Worm (Caenorhabditis elegans) whole organism, L4/young adult: ENCODE data around the gene R07E4.5.
A peak's percentile ranks its signal among the peaks of the same experiment; 100 is the strongest.

Experiments
- W03F9.2 ChIP-seq: fragments of 150-350 bp; optimal IDR thresholded peaks from 2 replicates; lab custom pipeline; 2014; ENCODE audit warnings: missing biosample characterization, missing genetic modification characterization
- dao-5 ChIP-seq: sonication (generic microtip); optimal IDR thresholded peaks from 2 replicates; lab custom pipeline; 2016; ENCODE audit warnings: missing genotype, missing genetic modification characterization, moderate library complexity, missing compliant biosample characterization
- him-1 ChIP-seq: sonication (generic microtip); optimal IDR thresholded peaks from 2 replicates; lab custom pipeline; 2016; ENCODE audit warnings: missing genotype, missing genetic modification reagents, missing genetic modification characterization, missing compliant biosample characterization

Gene R07E4.5

ce11 chrX:5953174-5953573, at the start of gene R07E4.5, which contains the start of gene R07E4.3:
Gene R07E4.5 (minus strand): TSS chrX:5953174.
Gene R07E4.3 (plus strand): TSS chrX:5953458.
- peak; percentile 8 for TF ChIP-seq him-1 (tag; lab: Kevin White, UChicago)
- TF ChIP-seq W03F9.2 (tag; lab: Kevin White, UChicago): peak; percentile 63
- TF ChIP-seq dao-5 (tag; lab: Kevin White, UChicago): no peak

- TF ChIP-seq W03F9.2 (tag; lab: Kevin White, UChicago): no peak
- no peak for TF ChIP-seq dao-5 (tag; lab: Kevin White, UChicago)
- TF ChIP-seq him-1 (tag; lab: Kevin White, UChicago): no peak
These were observed 49.5 kb upstream of the R07E4.5 start for ce11 chrX:6002479-6002878.

- TF ChIP-seq W03F9.2 (tag; lab: Kevin White, UChicago): no peak
- TF ChIP-seq him-1 (tag; lab: Kevin White, UChicago): no peak
- TF ChIP-seq dao-5 (tag; lab: Kevin White, UChicago): no peak
These were observed 48.5 kb upstream of the R07E4.5 start, which contains the start of gene F22F4.4 for ce11 chrX:6001432-6001831. Gene F22F4.4 (minus strand): TSS chrX:6001532.

DNA sequence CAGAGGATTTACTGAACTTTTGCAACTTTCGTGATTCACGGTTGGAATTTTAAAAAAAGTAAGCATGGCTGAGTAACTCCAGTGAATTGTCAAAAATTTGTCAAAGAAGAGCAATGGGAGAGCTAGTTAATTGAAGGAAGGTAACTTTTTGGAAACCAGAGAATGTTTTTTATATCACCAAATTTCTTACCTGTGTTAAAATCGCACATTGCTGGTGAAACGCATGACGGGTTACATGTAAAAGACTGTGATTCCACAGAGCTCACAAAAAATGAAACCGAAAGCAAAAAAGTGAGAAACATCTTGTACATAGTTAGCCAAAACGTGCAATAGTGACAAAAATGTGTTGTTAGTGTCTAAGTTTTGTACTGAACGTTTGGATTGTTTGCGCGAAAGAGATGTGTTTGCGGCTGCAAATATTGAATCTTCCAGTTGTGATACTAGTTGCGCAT, 46.2 kb upstream of the R07E4.5 start, which contains the start of gene F22F4.9:
F22F4.9 (minus strand) TSS at position 402 of the 452 bp plus-strand sequence.
- TF ChIP-seq him-1 (tag; lab: Kevin White, UChicago): no peak
- TF ChIP-seq dao-5 (tag; lab: Kevin White, UChicago): no peak
- TF ChIP-seq W03F9.2 (tag; lab: Kevin White, UChicago): no peak

ce11 chrX:5995613-5996206, 42.7 kb upstream of the R07E4.5 start, which contains the start of gene inx-3:
Gene inx-3 (plus strand): TSS chrX:5996156.
- TF ChIP-seq W03F9.2 (tag; lab: Kevin White, UChicago): no peak
- TF ChIP-seq dao-5 (tag; lab: Kevin White, UChicago): no peak
- no peak for TF ChIP-seq him-1 (tag; lab: Kevin White, UChicago)

DNA sequence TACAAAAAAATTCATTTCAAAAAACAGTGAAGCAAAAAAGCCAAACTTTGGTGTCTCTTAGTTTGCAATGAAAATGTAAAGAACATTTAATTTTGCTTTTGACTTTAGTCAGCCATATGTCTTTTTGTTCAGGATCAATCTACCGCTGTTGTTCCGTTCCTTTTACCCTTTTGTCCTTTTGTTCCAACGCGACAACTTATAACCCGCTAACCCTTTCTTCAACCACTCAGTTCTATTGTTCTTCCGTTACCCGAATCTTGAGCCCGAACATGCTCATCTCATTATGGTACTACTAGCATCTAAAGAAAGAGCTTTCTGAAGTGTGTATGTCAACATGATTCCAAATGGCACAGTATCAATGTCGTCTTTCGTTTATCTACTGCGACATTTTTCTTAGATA, 41.0 kb upstream of the R07E4.5 start:
- TF ChIP-seq W03F9.2 (tag; lab: Kevin White, UChicago) (no peak), him-1 (tag; lab: Kevin White, UChicago) (no peak)

DNA sequence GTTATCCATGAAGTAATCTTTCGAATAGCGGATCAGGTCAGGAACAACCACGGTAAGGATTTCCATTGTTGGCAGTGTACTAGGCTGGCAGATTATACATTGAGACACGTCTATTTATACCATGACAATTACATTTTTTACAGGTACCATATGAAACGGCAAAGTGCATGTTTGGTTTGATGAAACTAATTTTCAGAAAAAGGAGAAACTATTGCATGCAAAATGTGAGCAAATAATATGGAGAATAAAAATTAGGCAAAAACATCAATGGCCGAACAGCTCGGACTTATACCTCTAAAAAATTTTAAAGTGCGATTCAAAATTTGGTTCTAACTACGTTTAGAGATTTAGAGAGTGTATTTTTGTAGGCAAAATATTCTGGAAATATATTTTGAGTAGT, 39.8 kb upstream of the R07E4.5 start, which contains the start of gene F22F4.5:
F22F4.5 (minus strand) TSS at position 101 of the 400 bp plus-strand sequence.
- TF ChIP-seq dao-5 (tag; lab: Kevin White, UChicago) (no peak), him-1 (tag; lab: Kevin White, UChicago) (no peak), W03F9.2 (tag; lab: Kevin White, UChicago) (no peak)

ce11 chrX:5987910-5988309, 34.9 kb upstream of the R07E4.5 start:
- TF ChIP-seq dao-5 (tag; lab: Kevin White, UChicago) (no peak), W03F9.2 (tag; lab: Kevin White, UChicago) (no peak), him-1 (tag; lab: Kevin White, UChicago) (no peak)

- TF ChIP-seq dao-5 (tag; lab: Kevin White, UChicago) (no peak), him-1 (tag; lab: Kevin White, UChicago) (no peak), W03F9.2 (tag; lab: Kevin White, UChicago) (no peak)
These were observed 32.7 kb upstream of the R07E4.5 start for ce11 chrX:5985720-5986119.

DNA sequence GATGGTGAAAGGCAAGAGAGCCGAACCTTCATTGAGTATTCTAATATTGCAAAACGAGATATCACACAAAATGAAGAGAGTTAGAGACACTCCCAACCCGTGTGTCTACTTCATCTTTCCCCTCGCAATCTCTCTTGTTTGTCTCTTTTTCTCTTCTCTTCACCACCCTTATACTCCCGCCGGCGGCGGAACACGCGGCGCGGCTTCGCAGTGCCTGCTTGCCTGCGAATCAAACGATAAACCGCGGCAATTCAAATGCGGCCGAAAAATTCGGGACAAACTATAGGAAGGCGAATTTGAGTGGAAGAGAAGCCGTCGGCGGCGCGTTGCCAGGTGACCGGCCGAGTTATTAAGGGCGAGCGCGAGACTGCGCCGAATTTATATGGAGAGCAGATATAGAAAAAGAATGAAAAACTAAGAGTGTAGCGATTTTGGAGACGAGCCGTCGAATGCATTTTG, 31.6 kb upstream of the R07E4.5 start, which contains the start of gene klp-13:
klp-13 (plus strand) TSS at position 409 of the 459 bp plus-strand sequence.
- TF ChIP-seq W03F9.2 (tag; lab: Kevin White, UChicago): no peak
- peak; percentile 76 for TF ChIP-seq him-1 (tag; lab: Kevin White, UChicago)

DNA sequence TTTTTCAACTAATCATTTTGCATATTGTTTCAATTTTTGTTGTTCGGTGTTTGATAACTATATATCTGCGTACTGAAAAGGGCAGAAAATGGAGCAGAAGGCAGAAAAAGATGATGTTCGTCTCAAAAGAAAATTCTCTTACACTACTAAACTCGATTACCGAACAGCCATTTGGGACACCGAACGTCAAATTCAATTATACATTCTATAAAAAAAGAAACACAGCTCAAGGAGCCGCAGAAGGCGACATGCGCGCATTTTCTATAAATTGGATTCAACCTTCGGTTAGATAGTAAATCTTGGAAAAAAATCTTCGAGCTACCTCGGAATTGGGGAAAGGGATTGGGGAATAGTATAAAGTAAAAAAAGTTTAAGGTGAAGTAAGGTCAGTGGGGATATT, 30.3 kb upstream of the R07E4.5 start:
- TF ChIP-seq him-1 (tag; lab: Kevin White, UChicago): no peak
- TF ChIP-seq dao-5 (tag; lab: Kevin White, UChicago): no peak
- TF ChIP-seq W03F9.2 (tag; lab: Kevin White, UChicago): no peak

DNA sequence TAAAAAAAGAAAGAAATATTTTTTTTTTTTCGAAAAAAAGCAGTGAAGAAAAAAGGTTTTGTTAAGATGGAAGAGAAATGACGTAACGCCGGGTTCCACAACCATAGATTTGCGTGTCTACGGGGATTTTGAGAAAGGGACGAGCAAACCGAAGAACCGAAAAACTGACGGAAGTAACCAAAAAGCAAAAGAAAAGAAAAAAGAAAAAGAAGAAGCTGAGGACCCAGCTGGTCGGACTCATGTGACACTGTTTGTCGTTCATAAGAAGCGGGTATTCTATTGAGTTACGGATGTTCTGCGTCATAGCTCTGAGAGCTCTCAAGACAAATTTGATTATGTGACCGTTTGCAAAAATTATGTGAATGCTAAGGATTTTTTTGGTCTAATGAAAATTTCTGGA, 29.8 kb upstream of the R07E4.5 start:
- no peak for TF ChIP-seq W03F9.2 (tag; lab: Kevin White, UChicago)
- no peak for TF ChIP-seq dao-5 (tag; lab: Kevin White, UChicago)
- TF ChIP-seq him-1 (tag; lab: Kevin White, UChicago): peak; percentile 20

DNA sequence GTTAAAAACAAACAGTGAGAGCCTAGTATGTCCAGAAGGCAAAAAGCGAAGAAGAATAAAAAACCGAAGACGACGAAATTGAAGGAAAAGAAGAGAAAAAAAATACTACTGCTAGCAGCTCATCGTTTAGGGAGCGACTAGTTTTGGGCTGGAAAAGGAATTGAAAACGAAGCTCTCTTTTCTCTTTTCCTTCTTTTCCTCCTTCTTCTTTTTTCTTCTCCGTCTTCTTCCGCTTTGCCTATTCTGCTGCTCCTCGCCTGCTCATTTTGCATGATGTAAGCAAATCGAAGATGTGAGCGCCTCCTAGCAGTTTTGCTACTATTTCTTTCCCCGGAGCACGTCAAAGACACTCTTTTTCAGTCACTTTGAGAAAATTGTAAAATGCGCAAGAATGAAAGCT, 28.7 kb upstream of the R07E4.5 start:
- TF ChIP-seq W03F9.2 (tag; lab: Kevin White, UChicago) (no peak), him-1 (tag; lab: Kevin White, UChicago) (peak; percentile 31)

ce11 chrX:5977754-5978153, 24.8 kb upstream of the R07E4.5 start, which contains the start of gene kin-2:
Gene kin-2 (minus strand): TSS chrX:5977854.
- TF ChIP-seq him-1 (tag; lab: Kevin White, UChicago) (no peak), dao-5 (tag; lab: Kevin White, UChicago) (no peak), W03F9.2 (tag; lab: Kevin White, UChicago) (no peak)
